Fruit fly (Drosophila melanogaster) whole organism, embryonic: ENCODE data around the gene Gclc.

Experiments used
- CG10209 ChIP-seq: fragments of 200-800 bp; sonication (Bioruptor generic); optimal IDR thresholded peaks from 3 replicates; lab custom pipeline; 2017; ENCODE audit warnings: missing biosample characterization, mild to moderate bottlenecking, missing genetic modification characterization, missing genetic modification reagents
- CG10366 ChIP-seq: fragments of 200-800 bp; sonication (Bioruptor generic); IDR thresholded peaks from 2 replicates; pipeline ENCODE4 v1.3.6; 2022; ENCODE audit warnings: missing biosample characterization, missing genetic modification characterization
- CG10543 ChIP-seq: fragments of 200-800 bp; sonication (Bioruptor generic); optimal IDR thresholded peaks from 3 replicates; lab custom pipeline; 2017; ENCODE audit warnings: missing biosample characterization, mild to moderate bottlenecking, missing genetic modification characterization, moderate library complexity
- CG10979 ChIP-seq: fragments of 200-800 bp; sonication (Bioruptor generic); optimal IDR thresholded peaks from 2 replicates; lab custom pipeline; 2018; ENCODE audit warnings: missing biosample characterization, mild to moderate bottlenecking, missing genetic modification characterization, moderate library complexity
- CG11247 ChIP-seq: fragments of 200-800 bp; sonication (Bioruptor generic); IDR thresholded peaks from 2 replicates; pipeline ENCODE4 v1.3.6; 2022; ENCODE audit warnings: missing biosample characterization, missing genetic modification characterization
- CG11504 ChIP-seq: fragments of 200-800 bp; sonication (Bioruptor generic); optimal IDR thresholded peaks from 3 replicates; lab custom pipeline; 2019; ENCODE audit warnings: missing biosample characterization, mild to moderate bottlenecking, missing genetic modification characterization, moderate library complexity
- CG11695 ChIP-seq: fragments of 200-800 bp; sonication (Bioruptor generic); IDR thresholded peaks from 3 replicates; pipeline ENCODE4 v1.3.6; 2022; ENCODE audit warnings: missing biosample characterization, missing genetic modification characterization
- CG12104 ChIP-seq: fragments of 200-800 bp; sonication (Bioruptor generic); optimal IDR thresholded peaks from 3 replicates; lab custom pipeline; 2016; ENCODE audit warnings: missing biosample characterization, missing genetic modification characterization
- CG14014 ChIP-seq: fragments of 200-800 bp; sonication (Bioruptor generic); IDR thresholded peaks from 2 replicates; pipeline ENCODE4 v1.3.6; 2022; ENCODE audit warnings: missing biosample characterization, missing genetic modification characterization
- CG1529 ChIP-seq: fragments of 200-800 bp; sonication (Bioruptor generic); optimal IDR thresholded peaks from 3 replicates; lab custom pipeline; 2018; ENCODE audit warnings: missing biosample characterization, missing genetic modification characterization
- CG15514 ChIP-seq: fragments of 200-800 bp; sonication (Bioruptor generic); optimal IDR thresholded peaks from 3 replicates; lab custom pipeline; 2017; ENCODE audit warnings: missing biosample characterization, missing genetic modification characterization, mild to moderate bottlenecking, moderate library complexity, missing genetic modification reagents
- CG16779 ChIP-seq: fragments of 200-800 bp; sonication (Bioruptor generic); IDR thresholded peaks from 2 replicates; pipeline ENCODE4 v1.3.6; 2022; ENCODE audit warnings: missing biosample characterization, missing genetic modification characterization
- CG16813 ChIP-seq: fragments of 200-800 bp; sonication (Bioruptor generic); IDR thresholded peaks from 3 replicates; pipeline ENCODE4 v1.3.6; 2022; ENCODE audit warnings: missing biosample characterization, missing genetic modification characterization; ENCODE audit not compliant: partially characterized antibody
- CG16863 ChIP-seq: fragments of 200-800 bp; sonication (Bioruptor generic); optimal IDR thresholded peaks from 3 replicates; lab custom pipeline; 2016; ENCODE audit warnings: missing biosample characterization, missing genetic modification characterization
- CG1792 ChIP-seq: fragments of 200-800 bp; sonication (Bioruptor generic); optimal IDR thresholded peaks from 2 replicates; lab custom pipeline; 2016; ENCODE audit warnings: missing biosample characterization, missing genetic modification characterization
- CG30431 ChIP-seq: fragments of 200-800 bp; sonication (Bioruptor generic); optimal IDR thresholded peaks from 2 replicates; lab custom pipeline; 2017; ENCODE audit warnings: missing biosample characterization, missing genetic modification characterization
- CG31388 ChIP-seq: fragments of 200-800 bp; sonication (Bioruptor generic); optimal IDR thresholded peaks from 2 replicates; lab custom pipeline; 2016; ENCODE audit warnings: missing biosample characterization, missing genetic modification characterization
- CG31441 ChIP-seq: fragments of 200-800 bp; sonication (Bioruptor generic); IDR thresholded peaks from 2 replicates; pipeline ENCODE4 v1.3.6; 2022; ENCODE audit warnings: missing biosample characterization, missing genetic modification characterization
- CG34224 ChIP-seq: fragments of 200-800 bp; sonication (Bioruptor generic); IDR thresholded peaks from 3 replicates; pipeline ENCODE4 v1.3.6; 2022; ENCODE audit warnings: missing biosample characterization, missing genetic modification characterization; ENCODE audit not compliant: partially characterized antibody
- CG6813 ChIP-seq: fragments of 200-800 bp; sonication (Bioruptor generic); optimal IDR thresholded peaks from 2 replicates; lab custom pipeline; 2017; ENCODE audit warnings: missing biosample characterization, missing genetic modification characterization, mild to moderate bottlenecking, moderate library complexity, missing genetic modification reagents
- CG8290 ChIP-seq, 3 experiments: fragments of 200-800 bp; sonication (Bioruptor generic); optimal IDR thresholded peaks; 2 replicates each; lab custom pipeline; 2016 to 2019; ENCODE audit warnings: missing biosample characterization in 3 of 3, missing genetic modification characterization in 3 of 3, mild to moderate bottlenecking in 2 of 3, moderate library complexity in 1 of 3
- CG8478 ChIP-seq: fragments of >200 bp; optimal IDR thresholded peaks from 2 replicates; lab custom pipeline; 2018
- CG9215 ChIP-seq: fragments of 200-800 bp; sonication (Bioruptor generic); IDR thresholded peaks from 2 replicates; pipeline ENCODE4 v1.3.6; 2022; ENCODE audit warnings: missing biosample characterization, missing genetic modification characterization
- CHES-1-like ChIP-seq: fragments of 200-800 bp; sonication (Bioruptor generic); optimal IDR thresholded peaks from 2 replicates; lab custom pipeline; 2016; ENCODE audit warnings: missing biosample characterization, missing genetic modification characterization
- Camta ChIP-seq: fragments of 200-800 bp; sonication (Bioruptor generic); optimal IDR thresholded peaks from 2 replicates; lab custom pipeline; 2016; ENCODE audit warnings: missing biosample characterization, missing genetic modification characterization
- D ChIP-seq, 2 experiments: fragments of 200-800 bp in 1 of 2; fragments of >200 bp in 1 of 2; sonication (Bioruptor generic) in 1 of 2; optimal IDR thresholded peaks; 2 replicates in 1 of 2; 3 replicates in 1 of 2; lab custom pipeline; 2017; ENCODE audit warnings: mild to moderate bottlenecking in 1 of 2, missing biosample characterization in 1 of 2, missing genetic modification characterization in 1 of 2, missing genetic modification reagents in 1 of 2
- Dfd ChIP-seq, 2 experiments: fragments of >200 bp; optimal IDR thresholded peaks; 2 replicates each; lab custom pipeline; 2017; ENCODE audit warnings: missing biosample characterization in 2 of 2, missing genetic modification characterization in 2 of 2
- E2f2 ChIP-seq: fragments of 200-800 bp; sonication (Bioruptor generic); IDR thresholded peaks from 2 replicates; pipeline ENCODE4 v1.3.6; 2022; ENCODE audit warnings: missing biosample characterization, missing genetic modification characterization
- HHEX ChIP-seq: fragments of 200-800 bp; sonication (Bioruptor generic); optimal IDR thresholded peaks from 3 replicates; lab custom pipeline; 2017; ENCODE audit warnings: missing biosample characterization, mild to moderate bottlenecking, missing genetic modification characterization, missing genetic modification reagents
- MBD-R2 ChIP-seq: fragments of 200-800 bp; sonication (Bioruptor generic); IDR thresholded peaks from 2 replicates; pipeline ENCODE4 v1.3.6; 2022; ENCODE audit warnings: missing biosample characterization, missing genetic modification characterization
- Neu2 ChIP-seq: fragments of 200-800 bp; sonication (Bioruptor generic); optimal IDR thresholded peaks from 3 replicates; lab custom pipeline; 2016; ENCODE audit warnings: missing biosample characterization, missing genetic modification characterization, borderline replicate concordance
- Spps ChIP-seq: fragments of 200-800 bp; sonication (Bioruptor generic); optimal IDR thresholded peaks from 2 replicates; lab custom pipeline; 2018; ENCODE audit warnings: missing biosample characterization, mild to moderate bottlenecking, missing genetic modification characterization
- Sry-δ ChIP-seq: fragments of 200-800 bp; sonication (Bioruptor generic); optimal IDR thresholded peaks from 2 replicates; lab custom pipeline; 2016; ENCODE audit warnings: missing biosample characterization, missing genetic modification characterization
- cg ChIP-seq: fragments of 200-800 bp; sonication (Bioruptor generic); optimal IDR thresholded peaks from 3 replicates; lab custom pipeline; 2019; ENCODE audit warnings: missing biosample characterization, mild to moderate bottlenecking, missing genetic modification characterization, moderate library complexity
- chn ChIP-seq: fragments of 200-800 bp; sonication (Bioruptor generic); optimal IDR thresholded peaks from 2 replicates; lab custom pipeline; 2016; ENCODE audit warnings: missing biosample characterization, missing genetic modification characterization
- da ChIP-seq: fragments of 200-800 bp; sonication (Bioruptor generic); optimal IDR thresholded peaks from 2 replicates; lab custom pipeline; 2016; ENCODE audit warnings: missing biosample characterization, missing genetic modification characterization
- dpn ChIP-seq, 2 experiments: fragments of 200-800 bp; sonication (Bioruptor generic); optimal IDR thresholded peaks; 3 replicates each; lab custom pipeline; 2016; ENCODE audit warnings: missing biosample characterization in 2 of 2, missing genetic modification characterization in 2 of 2
- gsb-n ChIP-seq: fragments of 200-800 bp; sonication (Bioruptor generic); optimal IDR thresholded peaks from 3 replicates; lab custom pipeline; 2018; ENCODE audit warnings: missing biosample characterization, mild to moderate bottlenecking, missing genetic modification characterization
- inv ChIP-seq: fragments of 200-800 bp; sonication (Bioruptor generic); IDR thresholded peaks from 2 replicates; pipeline ENCODE4 v1.3.6; 2022; ENCODE audit warnings: missing biosample characterization, missing genetic modification characterization; ENCODE audit not compliant: partially characterized antibody
- klu ChIP-seq: fragments of 200-800 bp; sonication (Bioruptor generic); IDR thresholded peaks from 2 replicates; pipeline ENCODE4 v1.3.6; 2022; ENCODE audit warnings: missing biosample characterization, missing genetic modification characterization
- mam ChIP-seq: fragments of 200-800 bp; sonication (Bioruptor generic); optimal IDR thresholded peaks from 3 replicates; lab custom pipeline; 2016; ENCODE audit warnings: missing biosample characterization, missing genetic modification characterization
- pb ChIP-seq: fragments of 200-800 bp; sonication (Bioruptor generic); optimal IDR thresholded peaks from 3 replicates; lab custom pipeline; 2016; ENCODE audit warnings: missing biosample characterization, missing genetic modification characterization
- pfk ChIP-seq: fragments of 200-800 bp; sonication (Bioruptor generic); optimal IDR thresholded peaks from 2 replicates; lab custom pipeline; 2018; ENCODE audit warnings: missing biosample characterization, mild to moderate bottlenecking, missing genetic modification characterization, moderate library complexity
- pum ChIP-seq: fragments of 200-800 bp; sonication (Bioruptor generic); optimal IDR thresholded peaks from 2 replicates; lab custom pipeline; 2016; ENCODE audit warnings: missing biosample characterization, missing genetic modification characterization
- pzg ChIP-seq: fragments of 200-800 bp; sonication (Bioruptor generic); optimal IDR thresholded peaks from 3 replicates; lab custom pipeline; 2018; ENCODE audit warnings: missing biosample characterization, mild to moderate bottlenecking, missing genetic modification characterization, moderate library complexity
- slou ChIP-seq: fragments of 200-800 bp; sonication (Bioruptor generic); optimal IDR thresholded peaks from 3 replicates; lab custom pipeline; 2016; ENCODE audit warnings: missing biosample characterization, missing genetic modification characterization
- sqz ChIP-seq: fragments of 200-800 bp; sonication (Bioruptor generic); optimal IDR thresholded peaks from 3 replicates; lab custom pipeline; 2018; ENCODE audit warnings: missing biosample characterization, mild to moderate bottlenecking, missing genetic modification characterization
- sr ChIP-seq: fragments of 200-800 bp; sonication (Bioruptor generic); IDR thresholded peaks from 3 replicates; pipeline ENCODE4 v1.3.6; 2022; ENCODE audit warnings: missing biosample characterization, missing genetic modification characterization
- sug ChIP-seq: fragments of 200-800 bp; optimal IDR thresholded peaks from 2 replicates; lab custom pipeline; 2019; ENCODE audit warnings: missing biosample characterization, mild to moderate bottlenecking, missing genetic modification characterization, moderate library complexity
- tin ChIP-seq: fragments of 200-800 bp; sonication (Bioruptor generic); optimal IDR thresholded peaks from 3 replicates; lab custom pipeline; 2016; ENCODE audit warnings: missing biosample characterization, missing genetic modification characterization
- tup ChIP-seq: fragments of 200-800 bp; sonication (Bioruptor generic); optimal IDR thresholded peaks from 2 replicates; lab custom pipeline; 2016; ENCODE audit warnings: missing biosample characterization, mild to moderate bottlenecking, missing genetic modification characterization, moderate library complexity

The Gclc gene

dm6 chrX:8058446-8058900 lies 57.5 kb downstream of the Gclc start (continued):
- no peak for TF ChIP-seq sr (GFP tag; lab: Robert Waterston, UW)
- no peak for TF ChIP-seq CG9215
- TF ChIP-seq sqz (GFP tag; lab: Kevin White, UChicago), result peak; percentile 47
- no peak; the same call in 1 of the 2 replicates for TF ChIP-seq E2f2
- TF ChIP-seq pzg (GFP tag; lab: Kevin White, UChicago), result peak; percentile 14
- no peak for TF ChIP-seq klu (GFP tag; lab: Robert Waterston, UW)
- TF ChIP-seq CG8290 (GFP tag; optimal IDR thresholded peaks at IDR 0.05; lab: Kevin White, UChicago), result no peak
- peak in 1 of 2 experiments; percentile 48 for TF ChIP-seq CG8290 (tag; optimal IDR thresholded peaks at IDR 0.05; lab: Kevin White, UChicago)
- no peak for TF ChIP-seq D (optimal IDR thresholded peaks at IDR 0.05; lab: Kevin White, UChicago)
- no peak for TF ChIP-seq D (GFP tag; optimal IDR thresholded peaks at IDR 0.05; lab: Kevin White, UChicago)
- no peak for TF ChIP-seq mam (GFP tag; lab: Kevin White, UChicago)
- no peak for TF ChIP-seq HHEX (GFP tag; lab: Kevin White, UChicago)
- TF ChIP-seq CG10543 (GFP tag; lab: Kevin White, UChicago), result peak; percentile 67
- TF ChIP-seq MBD-R2 (GFP tag; lab: Robert Waterston, UW), result 0 out of 2 replicates have a peak, but pooled peaks have one; percentile 16
- TF ChIP-seq CG10366 (GFP tag; lab: Robert Waterston, UW), result no peak
- TF ChIP-seq chn (GFP tag; lab: Kevin White, UChicago), result no peak
- TF ChIP-seq gsb-n (tag; lab: Kevin White, UChicago), result no peak
- TF ChIP-seq dpn (GFP tag; optimal IDR thresholded peaks at IDR 0.05; lab: Kevin White, UChicago), result no peak
- no peak for TF ChIP-seq CG11247
- no peak for TF ChIP-seq Neu2 (GFP tag; lab: Kevin White, UChicago)
- TF ChIP-seq CG31388, result no peak
- no peak for TF ChIP-seq CG16779
- no peak for TF ChIP-seq CG12104
- TF ChIP-seq da (GFP tag; lab: Kevin White, UChicago), result peak; percentile 18
- TF ChIP-seq tin, result no peak
- no peak for TF ChIP-seq Dfd (GFP tag; optimal IDR thresholded peaks at IDR 0.05; lab: Kevin White, UChicago)
- TF ChIP-seq slou, result no peak
- TF ChIP-seq sug (tag; lab: Kevin White, UChicago), result peak; percentile 30
- no peak for TF ChIP-seq CG16863 (GFP tag; lab: Kevin White, UChicago)
- TF ChIP-seq CG34224 (GFP tag; lab: Robert Waterston, UW), result peak; percentile 46; the same call in 2 of the 3 replicates
- no peak for TF ChIP-seq CG10209
- TF ChIP-seq tup, result no peak
- no peak for TF ChIP-seq CG1792 (GFP tag; lab: Kevin White, UChicago)
- no peak for TF ChIP-seq CG14014
- no peak for TF ChIP-seq CG11504 (tag; lab: Kevin White, UChicago)
- TF ChIP-seq pum (GFP tag; lab: Kevin White, UChicago), result no peak
- TF ChIP-seq CG30431 (GFP tag; lab: Kevin White, UChicago), result no peak
- TF ChIP-seq Spps (tag; lab: Kevin White, UChicago), result no peak
- peak; percentile 25 for TF ChIP-seq CG15514
- no peak for TF ChIP-seq CG31441 (GFP tag; lab: Robert Waterston, UW)
- TF ChIP-seq inv (GFP tag; lab: Robert Waterston, UW), result no peak
- TF ChIP-seq CG1529 (GFP tag; lab: Kevin White, UChicago), result no peak
- no peak for TF ChIP-seq pfk (GFP tag; lab: Kevin White, UChicago)
- peak; percentile 97 for TF ChIP-seq cg (GFP tag; lab: Kevin White, UChicago)
- peak; percentile 72 for TF ChIP-seq CG8478 (lab: Kevin White, UChicago)
- TF ChIP-seq CG11695 (GFP tag; lab: Robert Waterston, UW), result no peak
- TF ChIP-seq Sry-δ (GFP tag; lab: Kevin White, UChicago), result no peak
- TF ChIP-seq CG6813 (GFP tag; lab: Kevin White, UChicago), result peak; percentile 29
- TF ChIP-seq CG10979 (tag; lab: Kevin White, UChicago), result no peak
- TF ChIP-seq Camta (GFP tag; lab: Kevin White, UChicago), result no peak
- TF ChIP-seq CHES-1-like (GFP tag; lab: Kevin White, UChicago), result no peak
- TF ChIP-seq CG16813 (GFP tag; lab: Robert Waterston, UW), result no peak
- no peak for TF ChIP-seq pb (GFP tag; lab: Kevin White, UChicago)
